Fruit fly (Drosophila melanogaster) whole organism, prepupa: ENCODE data around the gene CG13884.
A peak's percentile ranks its signal among the peaks of the same experiment; 100 is the strongest.

Source experiments
- CG10669 ChIP-seq: fragments of 200-800 bp; sonication (Bioruptor generic); optimal IDR thresholded peaks from 3 replicates; lab custom pipeline; 2018; ENCODE audit warnings: missing biosample characterization, mild to moderate bottlenecking, missing genetic modification characterization, moderate library complexity
- CG11762 ChIP-seq: fragments of 200-800 bp; sonication (Bioruptor generic); optimal IDR thresholded peaks from 3 replicates; lab custom pipeline; 2016; ENCODE audit warnings: missing biosample characterization, missing genetic modification characterization; ENCODE audit not compliant: insufficient read depth
- CG15336 ChIP-seq: fragments of 200-800 bp; sonication (Bioruptor generic); IDR thresholded peaks from 2 replicates; pipeline ENCODE4 v1.3.6; 2022; ENCODE audit warnings: missing biosample characterization, missing genetic modification characterization
- CG3032 ChIP-seq: fragments of 200-800 bp; optimal IDR thresholded peaks from 2 replicates; lab custom pipeline; 2019; ENCODE audit warnings: missing biosample characterization, mild to moderate bottlenecking, missing genetic modification characterization, moderate library complexity
- CG32006 ChIP-seq: fragments of 200-800 bp; sonication (Bioruptor generic); optimal IDR thresholded peaks from 3 replicates; lab custom pipeline; 2017; ENCODE audit warnings: missing biosample characterization, mild to moderate bottlenecking, missing genetic modification characterization
- CG34406 ChIP-seq: fragments of 200-800 bp; sonication (Bioruptor generic); optimal IDR thresholded peaks from 3 replicates; lab custom pipeline; 2016; ENCODE audit warnings: missing biosample characterization, missing genetic modification characterization
- CG3919 ChIP-seq: fragments of 200-800 bp; sonication (Bioruptor generic); optimal IDR thresholded peaks from 3 replicates; lab custom pipeline; 2016; ENCODE audit warnings: missing biosample characterization, missing genetic modification characterization
- CG4318 ChIP-seq: fragments of 200-800 bp; sonication (Bioruptor generic); optimal IDR thresholded peaks from 3 replicates; lab custom pipeline; 2017; ENCODE audit warnings: missing biosample characterization, mild to moderate bottlenecking, missing genetic modification characterization
- CG6163 ChIP-seq: fragments of 200-800 bp; sonication (Bioruptor generic); IDR thresholded peaks from 3 replicates; pipeline ENCODE4 v1.3.6; 2022; ENCODE audit warnings: missing biosample characterization, missing genetic modification characterization
- CG6276 ChIP-seq: fragments of 200-800 bp; sonication (Bioruptor generic); optimal IDR thresholded peaks from 2 replicates; lab custom pipeline; 2017; ENCODE audit warnings: missing biosample characterization, mild to moderate bottlenecking, missing genetic modification characterization
- CG6808 ChIP-seq: fragments of 200-800 bp; sonication (Bioruptor generic); optimal IDR thresholded peaks from 3 replicates; lab custom pipeline; 2017; ENCODE audit warnings: missing biosample characterization, missing genetic modification characterization, mild to moderate bottlenecking, moderate library complexity, missing genetic modification reagents
- CG6854 ChIP-seq: fragments of 200-800 bp; sonication (Bioruptor generic); optimal IDR thresholded peaks from 2 replicates; lab custom pipeline; 2017; ENCODE audit warnings: missing biosample characterization, mild to moderate bottlenecking, missing genetic modification characterization
- CG8119 ChIP-seq: fragments of 200-800 bp; sonication (Bioruptor generic); IDR thresholded peaks from 3 replicates; pipeline ENCODE4 v1.3.6; 2022; ENCODE audit warnings: missing biosample characterization, missing genetic modification characterization
- CG8319 ChIP-seq: fragments of 200-800 bp; sonication (Bioruptor generic); optimal IDR thresholded peaks from 3 replicates; lab custom pipeline; 2016; ENCODE audit warnings: missing biosample characterization, missing genetic modification characterization
- CG8632 ChIP-seq: fragments of 200-800 bp; sonication (Bioruptor generic); optimal IDR thresholded peaks from 3 replicates; lab custom pipeline; 2016; ENCODE audit warnings: missing biosample characterization, missing genetic modification characterization
- CG9139 ChIP-seq: fragments of 200-800 bp; sonication (Bioruptor generic); optimal IDR thresholded peaks from 3 replicates; lab custom pipeline; 2017; ENCODE audit warnings: missing biosample characterization, mild to moderate bottlenecking, missing genetic modification characterization
- Eip75B ChIP-seq: fragments of 200-800 bp; sonication (Bioruptor generic); optimal IDR thresholded peaks from 3 replicates; lab custom pipeline; 2016; ENCODE audit warnings: missing biosample characterization, missing genetic modification characterization
- Eip78C ChIP-seq: fragments of 200-800 bp; sonication (Bioruptor generic); peaks from one replicate; lab custom pipeline; 2016; ENCODE audit warnings: missing biosample characterization, missing genetic modification characterization
- Ets21C ChIP-seq: fragments of 200-800 bp; sonication (Bioruptor generic); optimal IDR thresholded peaks from 3 replicates; lab custom pipeline; 2016; ENCODE audit warnings: missing biosample characterization, missing genetic modification characterization
- Ets96B ChIP-seq: fragments of 200-800 bp; optimal IDR thresholded peaks from 2 replicates; lab custom pipeline; 2019; ENCODE audit warnings: missing biosample characterization, mild to moderate bottlenecking, missing genetic modification characterization, moderate library complexity
- Hr38 ChIP-seq: sonication (Bioruptor generic); optimal IDR thresholded peaks from 2 replicates; lab custom pipeline; 2016; ENCODE audit warnings: missing biosample characterization, missing genetic modification characterization
- Hr39 ChIP-seq: fragments of 200-800 bp; sonication (Bioruptor generic); optimal IDR thresholded peaks from 2 replicates; lab custom pipeline; 2016; ENCODE audit warnings: missing biosample characterization, missing genetic modification characterization
- Lpt ChIP-seq: fragments of 200-800 bp; sonication (Bioruptor generic); optimal IDR thresholded peaks from 3 replicates; lab custom pipeline; 2016; ENCODE audit warnings: missing biosample characterization, missing genetic modification characterization
- OdsH ChIP-seq: fragments of 200-800 bp; sonication (Bioruptor generic); optimal IDR thresholded peaks from 3 replicates; lab custom pipeline; 2016; ENCODE audit warnings: missing biosample characterization, missing genetic modification characterization
- Sox14 ChIP-seq: fragments of 200-800 bp; sonication (Bioruptor generic); optimal IDR thresholded peaks from 3 replicates; lab custom pipeline; 2016; ENCODE audit warnings: missing biosample characterization, missing genetic modification characterization
- cyc ChIP-seq: fragments of 200-800 bp; sonication (Bioruptor generic); optimal IDR thresholded peaks from 3 replicates; lab custom pipeline; 2016; ENCODE audit warnings: missing biosample characterization, missing genetic modification characterization
- dac ChIP-seq: fragments of 200-800 bp; sonication (Bioruptor generic); optimal IDR thresholded peaks from 2 replicates; lab custom pipeline; 2017; ENCODE audit warnings: missing biosample characterization, mild to moderate bottlenecking, missing genetic modification characterization
- dsx ChIP-seq: fragments of 200-800 bp; optimal IDR thresholded peaks from 3 replicates; lab custom pipeline; 2019; ENCODE audit warnings: missing biosample characterization, mild to moderate bottlenecking, missing genetic modification characterization, moderate library complexity; ENCODE audit not compliant: poor library complexity, severe bottlenecking
- eg ChIP-seq: fragments of 200-800 bp; sonication (Bioruptor generic); IDR thresholded peaks from 3 replicates; pipeline ENCODE4 v1.3.6; 2022; ENCODE audit warnings: missing biosample characterization, missing genetic modification characterization
- esn ChIP-seq: fragments of 200-800 bp; sonication (Bioruptor generic); optimal IDR thresholded peaks from 2 replicates; lab custom pipeline; 2016; ENCODE audit warnings: missing biosample characterization, mild to moderate bottlenecking, missing genetic modification characterization, moderate library complexity
- fd59A ChIP-seq: fragments of 200-800 bp; sonication (Bioruptor generic); optimal IDR thresholded peaks from 2 replicates; lab custom pipeline; 2017; ENCODE audit warnings: missing biosample characterization, mild to moderate bottlenecking, missing genetic modification characterization, missing genetic modification reagents
- fkh ChIP-seq: fragments of 200-800 bp; sonication (Bioruptor generic); optimal IDR thresholded peaks from 3 replicates; lab custom pipeline; 2017; ENCODE audit warnings: missing biosample characterization, mild to moderate bottlenecking, missing genetic modification characterization, moderate library complexity
- spab ChIP-seq: fragments of 200-800 bp; sonication (Bioruptor generic); optimal IDR thresholded peaks from 2 replicates; lab custom pipeline; 2017; ENCODE audit warnings: missing biosample characterization, mild to moderate bottlenecking, missing genetic modification characterization, missing genetic modification reagents
- ss ChIP-seq, 2 experiments: fragments of 200-800 bp; sonication (Bioruptor generic); optimal IDR thresholded peaks; 2 replicates in 1 of 2; 3 replicates in 1 of 2; lab custom pipeline; 2017 to 2018; ENCODE audit warnings: mild to moderate bottlenecking in 2 of 2, missing biosample characterization in 2 of 2, missing genetic modification characterization in 2 of 2, moderate library complexity in 1 of 2
- vri ChIP-seq: fragments of 200-800 bp; sonication (Bioruptor generic); optimal IDR thresholded peaks from 3 replicates; lab custom pipeline; 2016; ENCODE audit warnings: missing biosample characterization, mild to moderate bottlenecking, missing genetic modification characterization

Gene CG13884

DNA sequence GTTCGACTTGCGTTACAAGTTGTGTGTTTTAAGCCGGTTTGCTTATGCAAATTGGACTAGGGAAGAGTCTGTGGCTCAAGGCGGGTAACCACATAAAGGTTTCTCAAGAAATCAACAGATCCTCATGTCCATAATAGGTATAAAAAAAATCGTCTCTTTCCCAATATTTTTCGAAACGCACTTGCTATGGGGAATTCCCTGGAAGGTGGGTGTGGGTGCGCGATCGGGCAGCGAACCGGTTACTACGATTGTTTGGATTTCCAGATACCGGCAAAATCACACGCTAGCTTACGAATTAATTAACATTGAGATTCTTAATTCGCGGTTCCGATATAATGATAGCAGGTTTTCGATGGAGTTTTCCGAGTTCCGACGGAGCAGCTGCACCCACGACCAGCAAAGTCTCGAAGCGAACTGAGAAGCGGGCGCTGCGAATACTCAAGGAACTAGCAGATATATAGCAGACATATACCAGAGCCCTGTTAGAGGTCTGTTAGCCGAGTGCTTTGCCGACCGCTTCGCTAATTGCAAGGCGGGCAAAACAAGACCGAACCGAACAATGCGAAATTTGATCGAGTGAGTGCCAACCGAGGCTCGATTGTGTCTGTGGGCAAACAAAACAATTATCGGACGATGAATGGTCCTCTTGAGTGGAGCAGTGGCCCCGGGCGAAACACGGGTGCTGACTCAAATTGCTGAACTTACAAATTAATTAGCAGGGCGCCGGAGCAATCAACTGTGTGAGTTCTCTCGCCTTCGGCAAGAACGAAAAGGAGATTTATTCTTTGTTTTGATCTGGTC is 25.0 kb downstream of the CG13884 start:
- TF ChIP-seq ss (GFP tag; optimal IDR thresholded peaks at IDR 0.05; lab: Kevin White, UChicago) = peak in 1 of 2 experiments; percentile 10
- no peak for TF ChIP-seq Hr38
- no peak for TF ChIP-seq CG34406
- no peak for TF ChIP-seq CG3919 (GFP tag; lab: Kevin White, UChicago)
- no peak for TF ChIP-seq CG8632 (GFP tag; lab: Kevin White, UChicago)
- TF ChIP-seq CG4318 (GFP tag; lab: Kevin White, UChicago) = no peak
- no peak for TF ChIP-seq CG6808
- no peak for TF ChIP-seq CG9139
- no peak for TF ChIP-seq Eip75B (GFP tag; lab: Kevin White, UChicago)
- no peak for TF ChIP-seq Ets96B
- peak; percentile 19; the same call in 1 of the 2 replicates for TF ChIP-seq CG15336
- no peak for TF ChIP-seq fd59A (GFP tag; lab: Kevin White, UChicago)
- no peak for TF ChIP-seq Ets21C (GFP tag; lab: Kevin White, UChicago)
- no peak for TF ChIP-seq fkh (GFP tag; lab: Kevin White, UChicago)
- TF ChIP-seq CG8319 (GFP tag; lab: Kevin White, UChicago) = no peak
- TF ChIP-seq CG32006 = no peak
- peak; percentile 27 for TF ChIP-seq Eip78C
- peak; percentile 52; the same call in 2 of the 3 replicates for TF ChIP-seq CG6163 (GFP tag; lab: Robert Waterston, UW)
- no peak for TF ChIP-seq esn (GFP tag; lab: Kevin White, UChicago)

DNA sequence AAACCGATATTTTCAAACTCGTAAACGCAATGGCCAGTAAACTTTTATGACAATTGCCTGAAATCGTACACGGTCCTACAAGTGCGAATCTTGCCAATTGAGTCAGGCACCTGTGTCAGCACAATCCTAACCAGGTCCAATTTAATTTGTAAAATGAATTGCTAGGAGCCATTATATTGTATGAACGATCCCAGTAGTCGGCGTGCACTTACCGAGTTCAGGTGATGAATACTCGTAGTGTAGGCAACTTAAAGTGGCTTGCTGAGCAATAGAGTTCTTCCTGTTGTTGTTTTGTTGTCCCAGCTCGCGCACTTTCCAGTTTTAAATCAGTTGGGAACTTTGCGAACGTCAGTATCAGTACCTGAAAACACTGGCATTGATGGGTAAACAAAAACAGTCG is 25.7 kb downstream of the CG13884 start:
- TF ChIP-seq Eip78C (no peak), fd59A (GFP tag; lab: Kevin White, UChicago) (no peak), cyc (no peak), Sox14 (GFP tag; lab: Kevin White, UChicago) (no peak), CG6163 (GFP tag; lab: Robert Waterston, UW) (no peak), spab (GFP tag; lab: Kevin White, UChicago) (no peak), Hr39 (GFP tag; lab: Kevin White, UChicago) (no peak), ss (GFP tag; optimal IDR thresholded peaks at IDR 0.05; lab: Kevin White, UChicago) (no peak), vri (no peak), CG3032 (no peak), Lpt (GFP tag; lab: Kevin White, UChicago) (no peak), CG6808 (no peak), CG6854 (GFP tag; lab: Kevin White, UChicago) (no peak), fkh (GFP tag; lab: Kevin White, UChicago) (no peak), OdsH (GFP tag; lab: Kevin White, UChicago) (no peak), CG34406 (no peak), dac (GFP tag; lab: Kevin White, UChicago) (no peak), CG8119 (GFP tag; lab: Robert Waterston, UW) (no peak), Eip75B (GFP tag; lab: Kevin White, UChicago) (no peak)

- no peak for TF ChIP-seq CG3032
- no peak for TF ChIP-seq CG9139
- no peak for TF ChIP-seq CG11762 (GFP tag; lab: Kevin White, UChicago)
- no peak for TF ChIP-seq dac (GFP tag; lab: Kevin White, UChicago)
- no peak for TF ChIP-seq Hr38
- no peak for TF ChIP-seq CG15336
- TF ChIP-seq CG8632 (GFP tag; lab: Kevin White, UChicago) = no peak
- TF ChIP-seq fd59A (GFP tag; lab: Kevin White, UChicago) = no peak
- no peak for TF ChIP-seq ss (GFP tag; optimal IDR thresholded peaks at IDR 0.05; lab: Kevin White, UChicago)
- TF ChIP-seq Hr39 (GFP tag; lab: Kevin White, UChicago) = no peak
- TF ChIP-seq Lpt (GFP tag; lab: Kevin White, UChicago) = no peak
- TF ChIP-seq vri = no peak
- no peak for TF ChIP-seq dsx (GFP tag; lab: Kevin White, UChicago)
- no peak for TF ChIP-seq Ets96B
- no peak for TF ChIP-seq Sox14 (GFP tag; lab: Kevin White, UChicago)
- no peak for TF ChIP-seq eg (GFP tag; lab: Robert Waterston, UW)
- TF ChIP-seq CG6276 (GFP tag; lab: Kevin White, UChicago) = no peak
- no peak for TF ChIP-seq CG10669 (GFP tag; lab: Kevin White, UChicago)
- TF ChIP-seq, all 60 proteins: peak for 0
Observed at dm6 chr3L:340124-340523, 26.1 kb downstream of the CG13884 start.
